Fruit fly (Drosophila melanogaster): ENCODE results near the gene CG31220.

The CG31220 gene

DNA sequence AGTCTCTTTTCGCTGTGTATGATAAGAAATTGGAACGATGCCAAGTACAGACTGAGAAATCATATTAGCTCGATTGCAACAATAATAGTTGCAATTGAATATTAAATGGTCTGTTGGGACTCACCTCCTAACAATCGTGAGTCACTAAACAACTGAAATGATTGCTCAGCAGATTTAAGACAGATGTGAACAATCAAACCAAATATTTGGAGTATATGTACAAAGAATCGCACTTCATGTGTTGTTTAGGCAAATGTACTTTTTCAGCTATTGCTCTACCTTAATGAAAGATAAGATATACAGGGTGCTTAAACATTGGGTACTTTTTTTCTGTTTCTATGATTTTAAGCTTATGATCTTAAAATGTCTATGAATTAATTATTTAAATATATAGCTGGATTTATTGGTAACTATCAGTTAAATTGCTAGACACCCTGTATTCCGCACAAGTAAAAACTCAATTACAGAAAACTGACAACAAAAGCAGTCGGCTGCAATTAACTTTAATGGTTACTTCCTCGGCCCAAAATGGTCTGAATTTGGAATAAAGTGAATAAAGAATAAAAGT is 6.7 kb upstream of the CG31220 start (continued):
- TF ChIP-seq HmgD (GFP tag; optimal IDR thresholded peaks at IDR 0.05) (no peak), disco-r (GFP tag; optimal IDR thresholded peaks at IDR 0.05) (peak; percentile 28), CG4404 (GFP tag; IDR thresholded peaks at IDR 0.05) (no peak), Hey (tag; optimal IDR thresholded peaks at IDR 0.05) (no peak), CG5953 (GFP tag; IDR thresholded peaks at IDR 0.05) (peak; percentile 82), CG8359 (GFP tag; optimal IDR thresholded peaks at IDR 0.05; ENCODE audit: borderline replicate concordance) (peak; percentile 50), CG31365 (tag; optimal IDR thresholded peaks at IDR 0.05) (peak; percentile 65), Six4 (GFP tag; optimal IDR thresholded peaks at IDR 0.05) (peak; percentile 65), CG17385 (GFP tag; optimal IDR thresholded peaks at IDR 0.05) (peak; percentile 76), CG8765 (GFP tag; IDR thresholded peaks at IDR 0.05) (peak; percentile 57; the same call in 1 of the 2 replicates), al (GFP tag; IDR thresholded peaks at IDR 0.05) (peak; percentile 88), pb (GFP tag; optimal IDR thresholded peaks at IDR 0.05) (peak; percentile 36), CG14965 (GFP tag; optimal IDR thresholded peaks at IDR 0.05; ENCODE audit: borderline replicate concordance) (no peak), Sox100B (GFP tag; optimal IDR thresholded peaks at IDR 0.05) (peak; percentile 88), maf-S (GFP tag; optimal IDR thresholded peaks at IDR 0.05) (peak; percentile 52), Kr (GFP tag; optimal IDR thresholded peaks at IDR 0.05) (no peak), ash1 (GFP tag; optimal IDR thresholded peaks at IDR 0.05) (no peak), Abd-B (GFP tag; optimal IDR thresholded peaks at IDR 0.05) (no peak), sob (GFP tag; IDR thresholded peaks at IDR 0.05) (peak; percentile 88), CG9609 (GFP tag; optimal IDR thresholded peaks at IDR 0.05) (peak; percentile 18), CG11085 (GFP tag; IDR thresholded peaks at IDR 0.05) (peak; percentile 71; the same call in 1 of the 2 replicates), h (optimal IDR thresholded peaks at IDR 0.05) (no peak), nerfin-2 (GFP tag; IDR thresholded peaks at IDR 0.05; ENCODE audit: partially characterized antibody) (no peak), gsb-n (tag; optimal IDR thresholded peaks at IDR 0.05) (peak; percentile 84), dan (GFP tag; IDR thresholded peaks at IDR 0.05) (no peak), zfh1 (GFP tag; IDR thresholded peaks at IDR 0.05) (peak; percentile 90), Sry-β (GFP tag; optimal IDR thresholded peaks at IDR 0.05) (no peak), CrebB (tag; optimal IDR thresholded peaks at IDR 0.05) (peak; percentile 83), Lim3 (GFP tag; IDR thresholded peaks at IDR 0.05) (0 out of 2 replicates have a peak, but pooled peaks have one; percentile 51), CG7556 (GFP tag; optimal IDR thresholded peaks at IDR 0.05) (peak; percentile 82), ara (GFP tag; IDR thresholded peaks at IDR 0.05) (peak; percentile 86), CG11560 (tag; IDR thresholded peaks at IDR 0.05) (peak; percentile 44; the same call in 1 of the 3 replicates), CG13894 (tag; optimal IDR thresholded peaks at IDR 0.05) (peak; percentile 86), aop (GFP tag; IDR thresholded peaks at IDR 0.05) (no peak), CG6683 (GFP tag; optimal IDR thresholded peaks at IDR 0.05) (peak; percentile 69), pita (GFP tag; optimal IDR thresholded peaks at IDR 0.05) (no peak), tll (GFP tag; optimal IDR thresholded peaks at IDR 0.05) (no peak), HLH3B (GFP tag; IDR thresholded peaks at IDR 0.05) (peak; percentile 90), prd (optimal IDR thresholded peaks at IDR 0.05) (no peak), prd (GFP tag; IDR thresholded peaks at IDR 0.05) (peak; percentile 85), fd3F (GFP tag; optimal IDR thresholded peaks at IDR 0.05) (peak; percentile 86), CG30431 (GFP tag; optimal IDR thresholded peaks at IDR 0.05) (no peak), CG16779 (GFP tag; IDR thresholded peaks at IDR 0.05) (peak; percentile 83; the same call in 1 of the 2 replicates), CG1792 (GFP tag; optimal IDR thresholded peaks at IDR 0.05) (no peak), CG15269 (tag; optimal IDR thresholded peaks at IDR 0.05) (peak; percentile 95), CG14014 (GFP tag; IDR thresholded peaks at IDR 0.05) (peak; percentile 94), lov (optimal IDR thresholded peaks at IDR 0.05) (no peak), lov (GFP tag; IDR thresholded peaks at IDR 0.05) (peak; percentile 94), gem (tag; optimal IDR thresholded peaks at IDR 0.05) (peak; percentile 92), Fer3 (tag; optimal IDR thresholded peaks at IDR 0.05) (peak; percentile 95), bsh (GFP tag; optimal IDR thresholded peaks at IDR 0.05) (peak in 1 of 2 experiments; percentile 92)
